Worm (Caenorhabditis elegans) whole organism, midembryonic: ENCODE measurements around the gene T05B4.10.

Experiments used
- T22C8.4 ChIP-seq: fragments of 200-800 bp; sonication (Bioruptor generic); IDR thresholded peaks from 2 replicates; pipeline ENCODE4 v1.3.6; 2022; ENCODE audit warnings: missing genetic modification characterization, missing compliant biosample characterization
- cog-1 ChIP-seq: sonication (generic microtip); optimal IDR thresholded peaks from 2 replicates; lab custom pipeline; 2016; ENCODE audit warnings: missing genetic modification characterization, missing compliant biosample characterization
- flt-1 ChIP-seq: fragments of 200-800 bp; sonication (Bioruptor generic); IDR thresholded peaks from 2 replicates; pipeline ENCODE4 v1.3.6; 2022; ENCODE audit warnings: missing genetic modification characterization, missing compliant biosample characterization
- med-1 ChIP-seq: sonication (generic microtip); optimal IDR thresholded peaks from 2 replicates; lab custom pipeline; 2017; ENCODE audit warnings: missing genetic modification characterization, mild to moderate bottlenecking, missing compliant biosample characterization, antibody characterized with exemption, missing genetic modification reagents; ENCODE audit not compliant: insufficient read depth
- ref-1 ChIP-seq: fragments of 200-800 bp; sonication (Bioruptor generic); conservative IDR thresholded peaks from 2 replicates; pipeline ENCODE4 v1.3.6; 2022; ENCODE audit warnings: missing genetic modification reagents, missing genetic modification characterization, missing compliant biosample characterization
- tab-1 ChIP-seq: fragments of 200-800 bp; sonication (Bioruptor generic); IDR thresholded peaks from 2 replicates; pipeline ENCODE4 v1.3.6; 2022; ENCODE audit warnings: missing genetic modification characterization, missing compliant biosample characterization
- ztf-23 ChIP-seq: fragments of 200-800 bp; sonication (Bioruptor generic); IDR thresholded peaks from 2 replicates; pipeline ENCODE4 v1.3.6; 2022; ENCODE audit warnings: missing genetic modification reagents, missing genetic modification characterization, missing compliant biosample characterization
- ztf-29 ChIP-seq: fragments of 200-800 bp; sonication (Bioruptor generic); IDR thresholded peaks from 2 replicates; pipeline ENCODE4 v1.3.6; 2022; ENCODE audit warnings: missing genetic modification reagents, missing genetic modification characterization, missing compliant biosample characterization

DNA sequence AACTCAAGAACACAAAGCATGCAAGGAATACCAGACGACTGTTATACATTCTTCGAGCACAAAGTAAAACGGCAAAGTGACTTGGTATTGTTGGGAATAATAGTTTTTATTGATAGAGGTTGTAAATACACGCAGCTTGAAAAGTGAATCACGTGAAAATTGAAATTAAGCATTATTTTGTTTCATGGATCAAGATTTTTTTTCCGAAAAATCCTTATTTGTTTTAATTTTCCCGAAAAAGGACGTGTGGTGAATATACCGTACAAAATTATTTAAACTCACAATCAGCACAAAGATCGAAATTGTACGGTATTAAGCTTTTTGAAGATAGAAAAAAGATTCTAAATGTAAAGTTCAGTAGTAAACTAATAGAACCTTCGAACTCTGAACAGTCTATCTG is 10.7 kb downstream of the T05B4.10 start, which contains the start of gene clc-18:
- TF ChIP-seq flt-1 (no peak), tab-1 (GFP tag; lab: Robert Waterston, UW) (no peak), ref-1 (GFP tag; lab: Robert Waterston, UW) (no peak), cog-1 (tag; lab: Kevin White, UChicago) (no peak), T22C8.4 (GFP tag; lab: Robert Waterston, UW) (no peak), med-1 (no peak), ztf-23 (GFP tag; lab: Robert Waterston, UW) (no peak), ztf-29 (no peak)
